Fruit fly (Drosophila melanogaster): ENCODE measurements around the gene Ggt-1.

Ggt-1 gene

DNA sequence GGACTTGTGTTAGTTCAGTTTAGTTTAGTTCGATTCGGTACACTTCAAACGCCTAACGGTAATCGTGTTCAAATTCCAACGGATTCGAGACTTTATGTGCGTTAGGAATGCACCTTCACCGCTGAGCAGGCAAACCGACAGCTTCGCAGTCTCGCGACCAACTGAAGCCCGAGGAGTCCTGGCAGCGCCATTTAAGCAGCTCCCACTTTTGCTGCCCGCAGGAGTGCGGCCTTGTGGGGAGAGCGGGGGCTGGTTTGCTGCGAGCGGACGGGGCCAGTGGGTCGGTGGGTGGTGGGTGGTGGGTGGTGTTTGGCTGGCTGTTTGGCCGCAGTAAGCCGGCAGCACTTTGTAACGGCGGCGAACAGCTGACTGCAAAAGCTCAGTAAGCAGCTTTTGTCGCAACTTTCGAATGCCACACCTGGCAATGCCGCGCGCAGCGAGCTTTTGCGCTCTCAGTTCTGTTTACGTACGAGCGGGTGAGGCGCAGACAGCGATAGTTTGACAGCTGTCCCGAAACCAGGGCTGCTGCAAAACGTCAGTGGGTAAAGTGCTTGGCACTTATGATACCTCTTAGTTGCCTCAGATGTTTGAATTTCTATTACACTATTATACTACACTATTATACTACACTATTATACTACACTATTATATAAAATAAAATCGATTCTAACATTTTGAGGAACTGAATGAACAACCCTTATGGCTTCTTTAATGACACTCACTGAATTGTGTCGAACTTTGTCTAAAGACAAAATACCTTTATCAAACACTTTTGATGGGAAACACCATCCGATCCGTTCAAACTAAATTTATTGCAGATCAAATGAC lies 32.8 kb downstream of the Ggt-1 start, which contains the start of gene CG32547 (continued):
- TF ChIP-seq CG10543 (GFP tag; optimal IDR thresholded peaks at IDR 0.05) (no peak), CG11696 (GFP tag; IDR thresholded peaks at IDR 0.05) (no peak), CG8359 (GFP tag; optimal IDR thresholded peaks at IDR 0.05; ENCODE audit: borderline replicate concordance) (no peak), stwl (tag; optimal IDR thresholded peaks at IDR 0.05) (no peak), Hr51 (GFP tag; optimal IDR thresholded peaks at IDR 0.05) (peak in 1 of 2 experiments; percentile 17), CG4282 (GFP tag; optimal IDR thresholded peaks at IDR 0.05) (no peak), CG10654 (GFP tag; optimal IDR thresholded peaks at IDR 0.05) (no peak), CG32532 (GFP tag; IDR thresholded peaks at IDR 0.05) (peak; percentile 28; the same call in 1 of the 2 replicates), CG10321 (GFP tag; IDR thresholded peaks at IDR 0.05) (no peak), CG33557 (GFP tag; optimal IDR thresholded peaks at IDR 0.05) (no peak), Abd-B (GFP tag; optimal IDR thresholded peaks at IDR 0.05) (no peak), CG17361 (GFP tag; IDR thresholded peaks at IDR 0.05) (no peak), Hmr (GFP tag; optimal IDR thresholded peaks at IDR 0.05) (no peak), chn (GFP tag; optimal IDR thresholded peaks at IDR 0.05) (no peak), CG2199 (GFP tag; IDR thresholded peaks at IDR 0.05) (no peak), D (optimal IDR thresholded peaks at IDR 0.05) (no peak), D (GFP tag; optimal IDR thresholded peaks at IDR 0.05) (no peak), crp (GFP tag; optimal IDR thresholded peaks at IDR 0.05) (peak in 1 of 2 experiments; percentile 78), CG4820 (GFP tag; optimal IDR thresholded peaks at IDR 0.05) (no peak), CG16779 (GFP tag; IDR thresholded peaks at IDR 0.05) (no peak), org-1 (GFP tag; optimal IDR thresholded peaks at IDR 0.05) (no peak), CG1233 (GFP tag; optimal IDR thresholded peaks at IDR 0.05) (no peak), Mad (GFP tag; optimal IDR thresholded peaks at IDR 0.05) (no peak), CG7357 (GFP tag; IDR thresholded peaks at IDR 0.05) (no peak), chinmo (GFP tag; IDR thresholded peaks at IDR 0.05; ENCODE audit: partially characterized antibody) (no peak), CG9437 (GFP tag; optimal IDR thresholded peaks at IDR 0.05) (no peak), Fer2 (tag; optimal IDR thresholded peaks at IDR 0.05) (no peak), scrt (GFP tag; optimal IDR thresholded peaks at IDR 0.05) (peak; percentile 36), Eip74EF (GFP tag; optimal IDR thresholded peaks at IDR 0.05) (no peak), Mrtf (GFP tag; IDR thresholded peaks at IDR 0.05) (no peak), CG12155 (GFP tag; optimal IDR thresholded peaks at IDR 0.05) (no peak), salm (tag; optimal IDR thresholded peaks at IDR 0.05) (no peak), sim (GFP tag; IDR thresholded peaks at IDR 0.05) (no peak), usp (GFP tag; optimal IDR thresholded peaks at IDR 0.05) (no peak)

DNA sequence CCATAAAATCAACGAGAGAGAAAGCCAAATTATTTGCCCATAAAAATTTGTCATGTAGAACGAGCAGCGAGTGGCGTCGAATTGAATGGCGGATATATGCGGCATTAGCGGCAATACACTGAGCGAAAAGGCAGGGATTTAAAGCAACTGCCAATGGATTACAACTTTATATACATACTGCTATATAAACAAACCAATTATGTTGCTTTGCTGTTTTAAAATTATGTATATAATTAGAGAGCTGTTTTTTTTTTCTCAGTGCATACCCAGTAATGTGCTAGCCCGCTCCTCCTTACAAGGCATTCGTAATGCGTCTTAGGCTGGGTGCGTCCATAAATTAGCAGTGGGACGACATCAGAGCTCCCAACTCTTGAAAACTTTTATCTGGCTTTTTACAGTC lies 44.4 kb downstream of the Ggt-1 start:
- TF ChIP-seq CG2889 (GFP tag; IDR thresholded peaks at IDR 0.05) (no peak), CG12659 (GFP tag; optimal IDR thresholded peaks at IDR 0.05) (peak; percentile 4), CG13424 (tag; optimal IDR thresholded peaks at IDR 0.05) (peak; percentile 13), Awh (GFP tag; IDR thresholded peaks at IDR 0.05) (no peak), Neu2 (GFP tag; optimal IDR thresholded peaks at IDR 0.05; ENCODE audit: borderline replicate concordance) (no peak), CG4404 (GFP tag; IDR thresholded peaks at IDR 0.05) (no peak), lbe (GFP tag; optimal IDR thresholded peaks at IDR 0.05) (no peak), CG9609 (GFP tag; optimal IDR thresholded peaks at IDR 0.05) (no peak), CG8359 (GFP tag; optimal IDR thresholded peaks at IDR 0.05; ENCODE audit: borderline replicate concordance) (no peak), CG2875 (GFP tag; optimal IDR thresholded peaks at IDR 0.05) (no peak), slou (GFP tag; optimal IDR thresholded peaks at IDR 0.05) (no peak), Optix (GFP tag; IDR thresholded peaks at IDR 0.05) (no peak), fd64A (GFP tag; optimal IDR thresholded peaks at IDR 0.05) (no peak), sens-2 (GFP tag; IDR thresholded peaks at IDR 0.05) (no peak), fd3F (GFP tag; optimal IDR thresholded peaks at IDR 0.05) (no peak), ems (GFP tag; optimal IDR thresholded peaks at IDR 0.05) (no peak), pros (GFP tag; optimal IDR thresholded peaks at IDR 0.05) (no peak), CG4707 (GFP tag; optimal IDR thresholded peaks at IDR 0.05) (no peak)

Measured in whole organism, embryonic.